Worm (Caenorhabditis elegans): ENCODE data around the gene col-174.

- TF ChIP-seq ztf-4 (tag; optimal IDR thresholded peaks at IDR 0.05) (no peak), lin-39 (tag; optimal IDR thresholded peaks at IDR 0.05) (no peak), ama-1 (optimal IDR thresholded peaks at IDR 0.05) (no peak), mdl-1 (tag; optimal IDR thresholded peaks at IDR 0.05) (no peak), nhr-129 (tag; optimal IDR thresholded peaks at IDR 0.05) (no peak), ZK546.5 (tag; optimal IDR thresholded peaks at IDR 0.05) (no peak), egl-27 (tag; optimal IDR thresholded peaks at IDR 0.05) (no peak), nhr-11 (tag; optimal IDR thresholded peaks at IDR 0.05) (no peak), ceh-16 (tag; optimal IDR thresholded peaks at IDR 0.05) (no peak)
These were observed 43.8 kb upstream of the col-174 start, which contains the start of gene F48E3.6 for ce11 chrX:7502807-7503206.
